Fruit fly (Drosophila melanogaster): ENCODE data around the gene feo.

DNA sequence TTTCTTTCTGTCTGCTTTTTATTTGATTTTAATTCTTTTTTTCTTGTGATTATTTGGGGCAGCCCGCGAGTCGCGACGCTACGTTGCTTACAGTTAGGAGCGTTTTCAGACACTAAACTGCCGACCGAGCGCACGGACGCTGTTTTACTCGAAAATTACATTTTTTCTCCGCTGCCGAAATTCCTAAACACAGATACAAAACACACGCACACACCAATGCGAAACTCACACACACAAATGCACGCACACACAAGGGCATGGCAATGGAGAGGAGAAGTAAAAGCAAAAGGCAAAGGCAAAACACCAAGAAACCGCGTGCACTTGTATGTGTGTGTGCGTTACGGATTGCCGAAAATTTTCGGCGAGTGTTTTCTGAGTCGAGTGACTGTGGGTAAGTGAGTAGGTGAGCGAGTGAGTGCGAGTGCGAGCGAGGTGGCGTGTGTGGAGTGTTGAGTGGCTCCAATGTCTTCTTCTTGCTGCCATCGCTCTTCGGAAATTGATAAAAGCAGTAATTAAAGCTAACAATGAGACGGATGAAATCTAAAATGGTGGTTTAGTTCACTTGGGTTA lies 39.1 kb downstream of the feo start:
- TF ChIP-seq CTCF (optimal IDR thresholded peaks at IDR 0.05), result no peak
- no peak for TF ChIP-seq CG8478 (optimal IDR thresholded peaks at IDR 0.05)
